Worm (Caenorhabditis elegans) whole organism, L4 larva: ENCODE data around the gene Y45F10D.7.

Source experiments
- D1046.2 ChIP-seq: fragments of 200-800 bp; sonication (Bioruptor generic); IDR thresholded peaks from 2 replicates; pipeline ENCODE4 v1.3.6; 2022; ENCODE audit warnings: missing genetic modification characterization, missing compliant biosample characterization
- F10B5.3 ChIP-seq: sonication (generic microtip); optimal IDR thresholded peaks from 2 replicates; lab custom pipeline; 2016; ENCODE audit warnings: mild to moderate bottlenecking, missing genetic modification characterization, missing compliant biosample characterization
- F37D6.2 ChIP-seq: sonication (generic microtip); optimal IDR thresholded peaks from 2 replicates; lab custom pipeline; 2016; ENCODE audit warnings: mild to moderate bottlenecking, missing genetic modification characterization, missing compliant biosample characterization
- F44E2.7 ChIP-seq: fragments of 200-800 bp; sonication (Bioruptor generic); IDR thresholded peaks from 2 replicates; pipeline ENCODE4 v2.1.2; 2022; ENCODE audit warnings: missing genetic modification characterization, missing compliant biosample characterization
- R02D3.7 ChIP-seq: fragments of 150-350 bp; sonication (generic microtip); optimal IDR thresholded peaks from 3 replicates; lab custom pipeline; 2014; ENCODE audit warnings: missing biosample characterization, missing genetic modification characterization
- T20F7.1 ChIP-seq: fragments of 200-800 bp; sonication (Bioruptor generic); optimal IDR thresholded peaks from 2 replicates; lab custom pipeline; 2018; ENCODE audit warnings: mild to moderate bottlenecking, missing genetic modification characterization, missing compliant biosample characterization
- T26A8.4 ChIP-seq: fragments of 200-800 bp; sonication (Bioruptor generic); IDR thresholded peaks from 2 replicates; pipeline ENCODE4 v1.3.6; 2022; ENCODE audit warnings: missing genetic modification characterization, missing compliant biosample characterization
- ZK546.5 ChIP-seq, 2 experiments: sonication (generic microtip); optimal IDR thresholded peaks; 2 replicates each; lab custom pipeline; 2017; ENCODE audit warnings: missing biosample characterization in 2 of 2, missing genetic modification characterization in 2 of 2
- aha-1 ChIP-seq: fragments of 150-350 bp; peaks from one replicate; lab custom pipeline; 2014; ENCODE audit warnings: missing biosample characterization, missing genetic modification characterization
- ceh-20 ChIP-seq: fragments of 200-800 bp; sonication (Bioruptor generic); IDR thresholded peaks from 2 replicates; pipeline ENCODE4 v1.3.6; 2022; ENCODE audit warnings: missing genetic modification reagents, missing genetic modification characterization, missing compliant biosample characterization
- ceh-28 ChIP-seq: fragments of 150-350 bp; optimal IDR thresholded peaks from 2 replicates; lab custom pipeline; 2014; ENCODE audit warnings: missing biosample characterization, missing genetic modification reagents, missing genetic modification characterization
- ceh-44 ChIP-seq: fragments of 200-800 bp; sonication (Bioruptor generic); IDR thresholded peaks from 2 replicates; pipeline ENCODE4 v1.3.6; 2022; ENCODE audit warnings: missing genetic modification reagents, missing genetic modification characterization, missing compliant biosample characterization
- ceh-82 ChIP-seq: sonication (generic microtip); optimal IDR thresholded peaks from 2 replicates; lab custom pipeline; 2017; ENCODE audit warnings: missing biosample characterization, missing genetic modification characterization
- daf-16 ChIP-seq, 3 experiments: sonication (generic microtip); optimal IDR thresholded peaks; 2 replicates each; lab custom pipeline; 2016 to 2017; ENCODE audit warnings: missing genetic modification characterization in 3 of 3, missing genetic modification reagents in 3 of 3, mild to moderate bottlenecking in 2 of 3, missing compliant biosample characterization in 2 of 3, missing biosample characterization in 1 of 3, moderate library complexity in 1 of 3
- daf-8 ChIP-seq: fragments of 200-800 bp; sonication (Bioruptor generic); IDR thresholded peaks from 2 replicates; pipeline ENCODE4 v1.3.6; 2022; ENCODE audit warnings: missing genetic modification characterization, missing compliant biosample characterization
- dmd-6 ChIP-seq: fragments of 200-800 bp; sonication (Bioruptor generic); IDR thresholded peaks from 2 replicates; pipeline ENCODE4 v1.3.6; 2022; ENCODE audit warnings: missing genetic modification reagents, missing genetic modification characterization, missing compliant biosample characterization
- dmd-9 ChIP-seq: fragments of 200-800 bp; sonication (Bioruptor generic); IDR thresholded peaks from 2 replicates; pipeline ENCODE4 v1.3.6; 2022; ENCODE audit warnings: missing genetic modification reagents, missing genetic modification characterization, missing compliant biosample characterization
- duxl-1 ChIP-seq: sonication (generic microtip); optimal IDR thresholded peaks from 2 replicates; lab custom pipeline; 2016; ENCODE audit warnings: mild to moderate bottlenecking, missing genetic modification characterization, moderate library complexity, missing compliant biosample characterization; ENCODE audit not compliant: poor library complexity
- fkh-10 ChIP-seq: fragments of 150-350 bp; optimal IDR thresholded peaks from 2 replicates; lab custom pipeline; 2014; ENCODE audit warnings: missing biosample characterization, missing genetic modification reagents, missing genetic modification characterization
- gei-8 ChIP-seq: fragments of 200-800 bp; sonication (Bioruptor generic); optimal IDR thresholded peaks from 2 replicates; lab custom pipeline; 2018; ENCODE audit warnings: mild to moderate bottlenecking, missing genetic modification characterization, missing compliant biosample characterization
- jun-1 ChIP-seq: fragments of 150-350 bp; optimal IDR thresholded peaks from 2 replicates; lab custom pipeline; 2014; ENCODE audit warnings: missing biosample characterization, missing genetic modification reagents, missing genetic modification characterization
- lim-7 ChIP-seq: fragments of 200-800 bp; sonication (Bioruptor generic); IDR thresholded peaks from 2 replicates; pipeline ENCODE4 v1.3.6; 2022; ENCODE audit warnings: missing genetic modification characterization, missing compliant biosample characterization
- lin-15B ChIP-seq: fragments of 150-350 bp; sonication (generic microtip); optimal IDR thresholded peaks from 3 replicates; lab custom pipeline; 2014; ENCODE audit warnings: missing biosample characterization, missing genetic modification characterization
- lin-38 ChIP-seq: fragments of 200-800 bp; sonication (Bioruptor generic); IDR thresholded peaks from 2 replicates; pipeline ENCODE4 v1.3.6; 2022; ENCODE audit warnings: missing genetic modification reagents, missing genetic modification characterization, missing compliant biosample characterization
- lin-39 ChIP-seq: fragments of 150-350 bp; optimal IDR thresholded peaks from 2 replicates; lab custom pipeline; 2014; ENCODE audit warnings: missing biosample characterization, missing genetic modification reagents, missing genetic modification characterization
- madf-9 ChIP-seq: fragments of 200-800 bp; sonication (Bioruptor generic); conservative IDR thresholded peaks from 2 replicates; pipeline ENCODE4 v1.3.6; 2022; ENCODE audit warnings: missing genetic modification reagents, missing genetic modification characterization, missing compliant biosample characterization
- mdl-1 ChIP-seq, 2 experiments: fragments of 150-350 bp in 1 of 2; sonication (generic microtip) in 1 of 2; optimal IDR thresholded peaks; 2 replicates each; lab custom pipeline; 2014 to 2017; ENCODE audit warnings: missing biosample characterization in 2 of 2, missing genetic modification characterization in 2 of 2
- mxl-3 ChIP-seq: fragments of 200-800 bp; sonication (Bioruptor generic); optimal IDR thresholded peaks from 2 replicates; lab custom pipeline; 2018; ENCODE audit warnings: mild to moderate bottlenecking, missing genetic modification characterization, missing compliant biosample characterization
- nhr-11 ChIP-seq: fragments of 150-350 bp; optimal IDR thresholded peaks from 2 replicates; lab custom pipeline; 2014; ENCODE audit warnings: missing biosample characterization, missing genetic modification characterization
- nhr-28 ChIP-seq: fragments of 150-350 bp; optimal IDR thresholded peaks from 2 replicates; lab custom pipeline; 2014; ENCODE audit warnings: missing biosample characterization, missing genetic modification characterization
- pha-4 ChIP-seq, 2 experiments: fragments of 150-350 bp in 1 of 2; fragments of 200-800 bp in 1 of 2; sonication (Bioruptor generic) in 1 of 2; IDR thresholded peaks in 1 of 2; optimal IDR thresholded peaks in 1 of 2; 2 replicates each; pipeline versions ENCODE4 v1.3.6 to Lab custom; 2014 to 2022; ENCODE audit warnings: missing genetic modification characterization in 2 of 2, missing genetic modification reagents in 2 of 2, missing biosample characterization in 1 of 2, missing compliant biosample characterization in 1 of 2
- sdz-12 ChIP-seq: fragments of 200-800 bp; sonication (Bioruptor generic); optimal IDR thresholded peaks from 2 replicates; lab custom pipeline; 2018; ENCODE audit warnings: mild to moderate bottlenecking, missing genetic modification characterization, missing compliant biosample characterization
- set-16 ChIP-seq: fragments of 200-800 bp; sonication (Bioruptor generic); IDR thresholded peaks from 2 replicates; pipeline ENCODE4 v1.3.6; 2022; ENCODE audit warnings: missing genetic modification reagents, missing genetic modification characterization, missing compliant biosample characterization
- snpc-1.2 ChIP-seq: fragments of 200-800 bp; sonication (Bioruptor generic); IDR thresholded peaks from 2 replicates; pipeline ENCODE4 v1.3.6; 2022; ENCODE audit warnings: missing genetic modification reagents, missing genetic modification characterization, missing compliant biosample characterization
- spr-3 ChIP-seq: fragments of 200-800 bp; sonication (Bioruptor generic); optimal IDR thresholded peaks from 2 replicates; lab custom pipeline; 2018; ENCODE audit warnings: mild to moderate bottlenecking, missing genetic modification characterization, missing compliant biosample characterization
- tag-97 ChIP-seq: fragments of 200-800 bp; sonication (Bioruptor generic); IDR thresholded peaks from 2 replicates; pipeline ENCODE4 v1.3.6; 2022; ENCODE audit warnings: missing genetic modification characterization, missing compliant biosample characterization
- tra-1 ChIP-seq: fragments of 200-800 bp; sonication (Bioruptor generic); IDR thresholded peaks from 2 replicates; pipeline ENCODE4 v1.3.6; 2022; ENCODE audit warnings: missing genetic modification reagents, missing genetic modification characterization, missing compliant biosample characterization
- unc-130 ChIP-seq: sonication (generic microtip); optimal IDR thresholded peaks from 2 replicates; lab custom pipeline; 2016; ENCODE audit warnings: missing genetic modification reagents, missing genetic modification characterization, missing compliant biosample characterization
- zip-11 ChIP-seq: fragments of 200-800 bp; sonication (Bioruptor generic); IDR thresholded peaks from 2 replicates; pipeline ENCODE4 v1.3.6; 2022; ENCODE audit warnings: missing genetic modification characterization, missing compliant biosample characterization
- ztf-11 ChIP-seq: fragments of 150-350 bp; optimal IDR thresholded peaks from 2 replicates; lab custom pipeline; 2014; ENCODE audit warnings: missing biosample characterization, missing genetic modification characterization

Gene Y45F10D.7

DNA sequence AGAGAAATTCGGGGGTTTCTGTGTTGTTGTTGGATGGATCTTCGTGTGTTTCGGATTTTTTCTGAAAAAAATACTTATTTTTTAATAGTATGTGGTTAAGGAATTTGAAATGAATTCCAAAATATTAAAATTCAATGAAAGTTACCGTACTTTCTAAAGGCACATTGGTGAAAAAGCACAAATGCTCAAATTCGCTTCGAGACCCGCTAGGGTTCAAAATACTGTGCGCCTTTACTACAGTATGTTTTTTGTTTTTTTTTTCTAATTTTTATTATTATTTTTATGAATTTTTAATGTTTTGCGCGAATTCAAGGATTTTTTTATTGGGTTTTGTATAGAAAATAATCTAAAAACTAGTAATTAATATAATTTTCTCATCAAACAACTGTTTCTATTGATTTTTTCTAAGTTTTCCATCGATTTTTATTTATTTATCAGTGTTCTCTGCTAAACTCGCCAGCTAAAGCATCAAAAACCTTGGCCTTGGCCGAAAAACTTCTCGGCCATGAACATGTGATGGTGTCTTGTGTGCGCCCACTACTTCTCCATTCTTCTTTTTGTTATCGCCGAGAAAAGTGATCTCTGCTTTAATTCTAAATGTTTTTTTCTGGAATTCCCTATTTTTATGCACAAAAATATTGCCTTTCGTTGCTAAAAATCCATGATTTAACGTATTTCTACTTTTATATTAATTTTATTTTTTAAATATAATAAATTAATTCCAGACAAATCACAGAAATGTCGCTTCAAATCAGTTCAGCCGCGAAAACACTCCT, 5.3 kb upstream of the Y45F10D.7 start, which contains the start of gene iscu-1 (continued):
- TF ChIP-seq daf-8 (GFP tag; lab: Robert Waterston, UW) (no peak), spr-3 (GFP tag; lab: Kevin White, UChicago) (no peak), daf-16 (GFP tag; optimal IDR thresholded peaks at IDR 0.05; lab: Kevin White, UChicago) (no peak), daf-16 (tag; optimal IDR thresholded peaks at IDR 0.05; lab: Kevin White, UChicago) (peak; percentile 77), T20F7.1 (GFP tag; lab: Kevin White, UChicago) (peak; percentile 75), D1046.2 (GFP tag; lab: Robert Waterston, UW) (no peak), R02D3.7 (tag; lab: Kevin White, UChicago) (no peak), set-16 (GFP tag; lab: Robert Waterston, UW) (no peak), nhr-28 (peak; percentile 57), madf-9 (GFP tag; lab: Robert Waterston, UW) (no peak), dmd-6 (GFP tag; lab: Robert Waterston, UW) (peak; percentile 16; the same call in 1 of the 2 replicates), tag-97 (GFP tag; lab: Robert Waterston, UW) (no peak), ceh-28 (no peak), ztf-11 (tag; lab: Kevin White, UChicago) (no peak), F10B5.3 (tag; lab: Kevin White, UChicago) (no peak), jun-1 (tag; lab: Kevin White, UChicago) (no peak), fkh-10 (GFP tag; lab: Kevin White, UChicago) (no peak), lim-7 (no peak), unc-130 (GFP tag; lab: Kevin White, UChicago) (no peak), gei-8 (GFP tag; lab: Kevin White, UChicago) (no peak), mxl-3 (GFP tag; lab: Kevin White, UChicago) (no peak), sdz-12 (GFP tag; lab: Kevin White, UChicago) (no peak), nhr-11 (tag; lab: Kevin White, UChicago) (no peak), aha-1 (tag; lab: Kevin White, UChicago) (peak; percentile 35), tra-1 (GFP tag; lab: Robert Waterston, UW) (no peak), snpc-1.2 (GFP tag; lab: Robert Waterston, UW) (peak; percentile 88), lin-38 (0 out of 2 replicates have a peak, but pooled peaks have one; percentile 13), lin-15B (no peak), mdl-1 (tag; optimal IDR thresholded peaks at IDR 0.05; lab: Kevin White, UChicago) (no peak), dmd-9 (GFP tag; lab: Robert Waterston, UW) (no peak)

DNA sequence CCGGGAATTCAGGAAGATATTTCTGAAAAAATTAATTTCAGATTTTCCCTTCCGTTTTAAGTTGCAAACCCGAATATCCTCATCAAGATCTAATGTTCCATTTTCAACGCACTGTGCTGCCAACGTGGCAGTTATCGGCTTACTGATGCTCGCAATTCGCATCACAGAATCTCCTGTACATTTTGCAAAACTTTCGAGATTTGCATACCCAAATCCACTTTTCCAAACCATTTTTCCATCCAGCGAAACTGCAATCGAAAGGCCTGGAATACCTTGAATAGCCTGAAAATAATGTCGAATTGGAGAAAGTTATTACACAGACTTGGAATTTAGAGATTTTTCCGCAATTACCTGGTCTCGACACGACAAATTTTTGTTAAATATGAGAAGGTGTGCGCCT, 3.9 kb upstream of the Y45F10D.7 start:
- no peak for TF ChIP-seq zip-11 (GFP tag; lab: Robert Waterston, UW)
- no peak for TF ChIP-seq mxl-3 (GFP tag; lab: Kevin White, UChicago)
- peak; percentile 90 for TF ChIP-seq aha-1 (tag; lab: Kevin White, UChicago)

DNA sequence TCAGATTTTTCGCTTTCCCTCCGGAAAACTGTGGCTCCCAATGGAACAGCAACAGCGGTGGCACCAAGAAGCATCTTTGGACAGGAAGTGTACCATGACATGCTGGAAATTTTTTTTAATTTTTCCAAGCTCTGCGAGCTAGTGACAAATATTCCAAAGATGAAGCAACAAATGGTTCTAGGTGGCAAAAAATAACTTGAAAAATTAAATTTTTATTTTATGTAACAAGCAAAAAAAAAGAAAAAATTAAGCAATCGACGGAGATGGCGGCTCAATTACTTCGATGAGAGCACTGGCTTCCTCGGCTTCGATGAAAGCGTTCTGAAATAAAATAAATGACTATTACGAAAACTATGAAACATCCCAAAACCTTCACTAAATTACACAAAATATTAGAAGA, 3.2 kb upstream of the Y45F10D.7 start, which contains the start of gene lact-9:
lact-9 (minus strand) TSS at position 101 of the 400 bp plus-strand sequence.
- TF ChIP-seq lin-39 (tag; lab: Kevin White, UChicago) (no peak), ceh-82 (tag; lab: Kevin White, UChicago) (no peak), F44E2.7 (no peak), ceh-20 (no peak), gei-8 (GFP tag; lab: Kevin White, UChicago) (no peak), duxl-1 (tag; lab: Kevin White, UChicago) (no peak), sdz-12 (GFP tag; lab: Kevin White, UChicago) (no peak), pha-4 (GFP tag; IDR thresholded peaks at IDR 0.05; lab: Robert Waterston, UW) (no peak), pha-4 (tag; optimal IDR thresholded peaks at IDR 0.05; lab: Kevin White, UChicago) (no peak), T20F7.1 (GFP tag; lab: Kevin White, UChicago) (no peak), T26A8.4 (GFP tag; lab: Robert Waterston, UW) (no peak), ZK546.5 (tag; optimal IDR thresholded peaks at IDR 0.05; lab: Kevin White, UChicago) (no peak), ceh-44 (GFP tag; lab: Robert Waterston, UW) (no peak), nhr-28 (no peak), F37D6.2 (tag; lab: Kevin White, UChicago) (no peak)
- TF ChIP-seq, all 104 proteins: peak for 0
